Worm (Caenorhabditis elegans): ENCODE measurements around the gene kgb-1.

- TF ChIP-seq med-1 (GFP tag; optimal IDR thresholded peaks at IDR 0.05; ENCODE audit: insufficient read depth) (no peak), ztf-29 (GFP tag; IDR thresholded peaks at IDR 0.05) (no peak), T22C8.4 (GFP tag; IDR thresholded peaks at IDR 0.05) (no peak), ztf-23 (GFP tag; IDR thresholded peaks at IDR 0.05) (peak; percentile 27; the same call in 1 of the 2 replicates), ref-1 (GFP tag; conservative IDR thresholded peaks at IDR 0.05) (no peak)
Measured at ce11 chrIV:393409-393930, 16.4 kb downstream of the kgb-1 start, which contains the start of the genes T07A9.15 and nog-1.
